Worm (Caenorhabditis elegans) whole organism, young adult: ENCODE measurements around the gene W06G6.9.

Experiments
- B0019.2 ChIP-seq: fragments of 200-800 bp; sonication (Bioruptor generic); conservative IDR thresholded peaks from 2 replicates; pipeline ENCODE4 v1.3.6; 2022; ENCODE audit warnings: missing genetic modification reagents, missing genetic modification characterization, missing compliant biosample characterization
- F55B11.4 ChIP-seq: sonication (generic microtip); optimal IDR thresholded peaks from 2 replicates; lab custom pipeline; 2016; ENCODE audit warnings: missing compliant biosample characterization, missing genetic modification characterization, borderline replicate concordance; ENCODE audit not compliant: insufficient read depth
- Y56A3A.18 ChIP-seq: fragments of 200-800 bp; sonication (Bioruptor generic); IDR thresholded peaks from 2 replicates; pipeline ENCODE4 v1.3.6; 2022; ENCODE audit warnings: missing genetic modification reagents, missing genetic modification characterization, missing compliant biosample characterization
- ZK185.1 ChIP-seq: sonication (generic microtip); optimal IDR thresholded peaks from 2 replicates; lab custom pipeline; 2016; ENCODE audit warnings: mild to moderate bottlenecking, missing genetic modification characterization, missing compliant biosample characterization; ENCODE audit not compliant: poor library complexity, severe bottlenecking
- attf-6 ChIP-seq: fragments of 200-800 bp; sonication (Bioruptor generic); IDR thresholded peaks from 2 replicates; pipeline ENCODE4 v1.3.6; 2022; ENCODE audit warnings: missing genetic modification reagents, missing genetic modification characterization, missing compliant biosample characterization
- bed-2 ChIP-seq: fragments of 200-800 bp; sonication (Bioruptor generic); IDR thresholded peaks from 2 replicates; pipeline ENCODE4 v1.3.6; 2022; ENCODE audit warnings: missing genetic modification reagents, missing genetic modification characterization, missing compliant biosample characterization
- cebp-2 ChIP-seq: fragments of 200-800 bp; sonication (Bioruptor generic); IDR thresholded peaks from 2 replicates; pipeline ENCODE4 v1.3.6; 2022; ENCODE audit warnings: missing genetic modification characterization, missing compliant biosample characterization
- ceh-91 ChIP-seq: fragments of 200-800 bp; sonication (Bioruptor generic); IDR thresholded peaks from 2 replicates; pipeline ENCODE4 v1.3.6; 2022; ENCODE audit warnings: missing genetic modification reagents, missing genetic modification characterization, missing compliant biosample characterization
- chd-7 ChIP-seq: sonication (generic microtip); optimal IDR thresholded peaks from 2 replicates; lab custom pipeline; 2016; ENCODE audit warnings: mild to moderate bottlenecking, missing genetic modification characterization, moderate library complexity, missing compliant biosample characterization
- dox-1 ChIP-seq: fragments of 200-800 bp; sonication (Bioruptor generic); IDR thresholded peaks from 2 replicates; pipeline ENCODE4 v1.3.6; 2022; ENCODE audit warnings: missing genetic modification reagents, missing genetic modification characterization, missing compliant biosample characterization
- fkh-3 ChIP-seq: sonication (generic microtip); optimal IDR thresholded peaks from 2 replicates; lab custom pipeline; 2016; ENCODE audit warnings: mild to moderate bottlenecking, missing genetic modification characterization, missing compliant biosample characterization
- hlh-26 ChIP-seq: fragments of 200-800 bp; sonication (Bioruptor generic); conservative IDR thresholded peaks from 2 replicates; pipeline ENCODE4 v1.3.6; 2022; ENCODE audit warnings: missing genetic modification reagents, missing genetic modification characterization, missing compliant biosample characterization
- let-526 ChIP-seq: fragments of 200-800 bp; sonication (Bioruptor generic); IDR thresholded peaks from 2 replicates; pipeline ENCODE4 v1.3.6; 2022; ENCODE audit warnings: missing genetic modification reagents, missing genetic modification characterization, missing compliant biosample characterization
- let-607 ChIP-seq, 2 experiments: fragments of 200-800 bp in 1 of 2; sonication (Bioruptor generic) in 1 of 2; sonication (generic microtip) in 1 of 2; optimal IDR thresholded peaks; 2 replicates each; lab custom pipeline; 2016 to 2018; ENCODE audit warnings: mild to moderate bottlenecking in 2 of 2, missing compliant biosample characterization in 2 of 2, missing genetic modification characterization in 2 of 2, moderate library complexity in 2 of 2, missing genotype in 1 of 2
- lin-40 ChIP-seq: sonication (generic microtip); optimal IDR thresholded peaks from 2 replicates; lab custom pipeline; 2016; ENCODE audit warnings: missing genetic modification characterization, mild to moderate bottlenecking, missing compliant biosample characterization, missing genotype, missing genetic modification reagents
- lin-54 ChIP-seq: fragments of 200-800 bp; sonication (Bioruptor generic); optimal IDR thresholded peaks from 2 replicates; lab custom pipeline; 2018; ENCODE audit warnings: mild to moderate bottlenecking, missing genetic modification characterization, missing compliant biosample characterization
- lir-1 ChIP-seq: fragments of 200-800 bp; sonication (Bioruptor generic); conservative IDR thresholded peaks from 2 replicates; pipeline ENCODE4 v1.3.6; 2022; ENCODE audit warnings: missing genetic modification reagents, missing genetic modification characterization, missing compliant biosample characterization
- lsl-1 ChIP-seq: fragments of 200-800 bp; sonication (Bioruptor generic); optimal IDR thresholded peaks from 2 replicates; lab custom pipeline; 2018; ENCODE audit warnings: mild to moderate bottlenecking, missing genetic modification characterization, moderate library complexity, missing compliant biosample characterization
- mes-4 ChIP-seq: sonication (generic microtip); optimal IDR thresholded peaks from 2 replicates; lab custom pipeline; 2016; ENCODE audit warnings: missing genotype, missing genetic modification characterization, missing compliant biosample characterization
- nhr-80 ChIP-seq: sonication (generic microtip); optimal IDR thresholded peaks from 2 replicates; lab custom pipeline; 2016; ENCODE audit warnings: missing genetic modification characterization, missing compliant biosample characterization
- snpc-3.4 ChIP-seq: sonication (generic microtip); optimal IDR thresholded peaks from 2 replicates; lab custom pipeline; 2017; ENCODE audit warnings: missing genetic modification characterization, mild to moderate bottlenecking, missing compliant biosample characterization, antibody characterized with exemption, moderate library complexity, missing genotype, missing genetic modification reagents
- tbx-9 ChIP-seq: sonication (generic microtip); optimal IDR thresholded peaks from 2 replicates; lab custom pipeline; 2016; ENCODE audit warnings: borderline replicate concordance, missing genetic modification characterization, inconsistent platforms, missing compliant biosample characterization
- tlf-1 ChIP-seq: fragments of 200-800 bp; sonication (Bioruptor generic); optimal IDR thresholded peaks from 2 replicates; lab custom pipeline; 2018; ENCODE audit warnings: mild to moderate bottlenecking, missing genetic modification characterization, missing compliant biosample characterization
- unc-130 ChIP-seq: sonication (generic microtip); optimal IDR thresholded peaks from 2 replicates; lab custom pipeline; 2016; ENCODE audit warnings: missing genetic modification reagents, missing genetic modification characterization, missing compliant biosample characterization
- zim-3 ChIP-seq: sonication (generic microtip); optimal IDR thresholded peaks from 2 replicates; lab custom pipeline; 2017; ENCODE audit warnings: mild to moderate bottlenecking, missing genetic modification characterization, moderate library complexity, missing compliant biosample characterization
- ztf-18 ChIP-seq: sonication (generic microtip); optimal IDR thresholded peaks from 2 replicates; lab custom pipeline; 2016; ENCODE audit warnings: missing genotype, mild to moderate bottlenecking, missing genetic modification characterization, missing compliant biosample characterization
- ztf-25 ChIP-seq: fragments of 200-800 bp; sonication (Bioruptor generic); IDR thresholded peaks from 2 replicates; pipeline ENCODE4 v1.3.6; 2022; ENCODE audit warnings: missing genetic modification reagents, missing genetic modification characterization, missing compliant biosample characterization

The W06G6.9 gene

ce11 chrV:16620874-16621273 lies 25.4 kb downstream of the W06G6.9 start, which contains the start of gene Y70C5A.3:
TSS of gene Y70C5A.3 (minus strand) at chrV:16620923.
- TF ChIP-seq nhr-80 (tag; lab: Kevin White, UChicago) (peak; percentile 22), let-607 (tag; optimal IDR thresholded peaks at IDR 0.05; lab: Kevin White, UChicago) (no peak)
- TF ChIP-seq, all 124 proteins: peak for 1

- TF ChIP-seq hlh-26 (no peak), F55B11.4 (tag; lab: Kevin White, UChicago) (no peak), tlf-1 (no peak), mes-4 (no peak), fkh-3 (tag; lab: Kevin White, UChicago) (no peak), zim-3 (no peak), ceh-91 (GFP tag; lab: Robert Waterston, UW) (no peak), ZK185.1 (tag; lab: Kevin White, UChicago) (no peak), Y56A3A.18 (GFP tag; lab: Robert Waterston, UW) (no peak), snpc-3.4 (no peak), lsl-1 (GFP tag; lab: Kevin White, UChicago) (no peak)
Measured at ce11 chrV:16617462-16617861, 28.8 kb downstream of the W06G6.9 start, which contains the start of gene Y70C5A.4. TSS of gene Y70C5A.4 (plus strand) at chrV:16617762.

- TF ChIP-seq cebp-2 (GFP tag; lab: Robert Waterston, UW), result no peak
- TF ChIP-seq nhr-80 (tag; lab: Kevin White, UChicago), result peak; percentile 8
Measured at ce11 chrV:16610791-16611385, 35.4 kb downstream of the W06G6.9 start, which contains the start of gene srw-54. TSS of gene srw-54 (plus strand) at chrV:16611335.

- TF ChIP-seq bed-2 (GFP tag; lab: Robert Waterston, UW), result no peak
- TF ChIP-seq nhr-80 (tag; lab: Kevin White, UChicago), result peak; percentile 42
Measured at ce11 chrV:16610094-16610493, 36.2 kb downstream of the W06G6.9 start.

ce11 chrV:16608478-16608877 lies 37.8 kb downstream of the W06G6.9 start:
- no peak for TF ChIP-seq ztf-18 (tag; lab: Kevin White, UChicago)
- no peak for TF ChIP-seq chd-7 (tag; lab: Kevin White, UChicago)
- no peak for TF ChIP-seq tbx-9 (tag; lab: Kevin White, UChicago)
- no peak for TF ChIP-seq unc-130 (GFP tag; lab: Kevin White, UChicago)
- TF ChIP-seq let-526 (GFP tag; lab: Robert Waterston, UW), result no peak
- TF ChIP-seq attf-6 (GFP tag; lab: Robert Waterston, UW), result no peak
- TF ChIP-seq ceh-91 (GFP tag; lab: Robert Waterston, UW), result no peak
- TF ChIP-seq lir-1 (GFP tag; lab: Robert Waterston, UW), result no peak
- no peak for TF ChIP-seq ztf-25

- TF ChIP-seq mes-4, result no peak
Measured at ce11 chrV:16606313-16606712, 40.0 kb downstream of the W06G6.9 start, which contains the start of gene Y32B12C.1. TSS of gene Y32B12C.1 (plus strand) at chrV:16606613.

ce11 chrV:16605463-16605862 lies 40.8 kb downstream of the W06G6.9 start:
- no peak for TF ChIP-seq cebp-2 (GFP tag; lab: Robert Waterston, UW)
- no peak for TF ChIP-seq lin-54
- no peak for TF ChIP-seq B0019.2 (GFP tag; lab: Robert Waterston, UW)
- TF ChIP-seq lin-40 (tag; lab: Kevin White, UChicago), result no peak
- peak; percentile 77 for TF ChIP-seq nhr-80 (tag; lab: Kevin White, UChicago)
- 0 out of 2 replicates have a peak, but pooled peaks have one; percentile 33 for TF ChIP-seq dox-1 (GFP tag; lab: Robert Waterston, UW)
